Fruit fly (Drosophila melanogaster) whole organism, embryonic: ENCODE results near the gene MTPAP.
A peak's percentile ranks its signal among the peaks of the same experiment; 100 is the strongest.

Source experiments
- Abd-B ChIP-seq: fragments of 200-800 bp; sonication (Bioruptor generic); optimal IDR thresholded peaks from 2 replicates; lab custom pipeline; 2018; ENCODE audit warnings: missing biosample characterization, mild to moderate bottlenecking, missing genetic modification characterization, moderate library complexity
- Blimp-1 ChIP-seq: fragments of 200-800 bp; sonication (Bioruptor generic); optimal IDR thresholded peaks from 3 replicates; lab custom pipeline; 2018; ENCODE audit warnings: missing biosample characterization, missing genetic modification characterization, mild to moderate bottlenecking, moderate library complexity, missing genetic modification reagents
- CG10267 ChIP-seq: fragments of 200-800 bp; sonication (Bioruptor generic); optimal IDR thresholded peaks from 2 replicates; lab custom pipeline; 2018; ENCODE audit warnings: missing biosample characterization, mild to moderate bottlenecking, missing genetic modification characterization, moderate library complexity
- CG10979 ChIP-seq: fragments of 200-800 bp; sonication (Bioruptor generic); optimal IDR thresholded peaks from 2 replicates; lab custom pipeline; 2018; ENCODE audit warnings: missing biosample characterization, mild to moderate bottlenecking, missing genetic modification characterization, moderate library complexity
- CG11456 ChIP-seq: fragments of 200-800 bp; sonication (Bioruptor generic); IDR thresholded peaks from 3 replicates; pipeline ENCODE4 v1.3.6; 2022; ENCODE audit warnings: missing biosample characterization, missing genetic modification characterization
- CG12744 ChIP-seq: fragments of 200-800 bp; sonication (Bioruptor generic); optimal IDR thresholded peaks from 2 replicates; lab custom pipeline; 2016; ENCODE audit warnings: missing biosample characterization, missing genetic modification characterization
- CG13624 ChIP-seq: fragments of 200-800 bp; sonication (Bioruptor generic); optimal IDR thresholded peaks from 2 replicates; lab custom pipeline; 2016; ENCODE audit warnings: missing biosample characterization, missing genetic modification characterization
- CG1529 ChIP-seq: fragments of 200-800 bp; sonication (Bioruptor generic); optimal IDR thresholded peaks from 3 replicates; lab custom pipeline; 2018; ENCODE audit warnings: missing biosample characterization, missing genetic modification characterization
- CG15601 ChIP-seq: fragments of 200-800 bp; sonication (Bioruptor generic); optimal IDR thresholded peaks from 3 replicates; lab custom pipeline; 2019; ENCODE audit warnings: missing biosample characterization, mild to moderate bottlenecking, missing genetic modification characterization, moderate library complexity
- CG1647 ChIP-seq: fragments of 200-800 bp; sonication (Bioruptor generic); optimal IDR thresholded peaks from 3 replicates; lab custom pipeline; 2016; ENCODE audit warnings: missing biosample characterization, missing genetic modification characterization
- CG18599 ChIP-seq: fragments of 200-800 bp; sonication (Bioruptor generic); optimal IDR thresholded peaks from 3 replicates; lab custom pipeline; 2017; ENCODE audit warnings: missing biosample characterization, missing genetic modification characterization, mild to moderate bottlenecking, moderate library complexity, missing genetic modification reagents
- CG18619 ChIP-seq: fragments of 200-800 bp; sonication (Bioruptor generic); optimal IDR thresholded peaks from 3 replicates; lab custom pipeline; 2017; ENCODE audit warnings: missing biosample characterization, mild to moderate bottlenecking, missing genetic modification characterization
- CG18764 ChIP-seq: fragments of 200-800 bp; sonication (Bioruptor generic); optimal IDR thresholded peaks from 3 replicates; lab custom pipeline; 2016; ENCODE audit warnings: missing biosample characterization, missing genetic modification characterization
- CG2120 ChIP-seq: fragments of 200-800 bp; sonication (Bioruptor generic); optimal IDR thresholded peaks from 3 replicates; lab custom pipeline; 2016; ENCODE audit warnings: missing biosample characterization, missing genetic modification characterization
- CG3407 ChIP-seq: fragments of 200-800 bp; sonication (Bioruptor generic); optimal IDR thresholded peaks from 2 replicates; lab custom pipeline; 2018; ENCODE audit warnings: missing biosample characterization, mild to moderate bottlenecking, missing genetic modification characterization
- CG43689 ChIP-seq: fragments of 200-800 bp; sonication (Bioruptor generic); IDR thresholded peaks from 2 replicates; pipeline ENCODE4 v1.3.6; 2022; ENCODE audit warnings: missing biosample characterization, missing genetic modification characterization
- CG4730 ChIP-seq: fragments of 200-800 bp; sonication (Bioruptor generic); IDR thresholded peaks from 2 replicates; pipeline ENCODE4 v1.3.6; 2022; ENCODE audit warnings: missing biosample characterization, missing genetic modification characterization
- CG6689 ChIP-seq: fragments of 200-800 bp; sonication (Bioruptor generic); IDR thresholded peaks from 2 replicates; pipeline ENCODE4 v1.3.6; 2022; ENCODE audit warnings: missing biosample characterization, missing genetic modification characterization
- CG6791 ChIP-seq: fragments of 200-800 bp; sonication (Bioruptor generic); IDR thresholded peaks from 3 replicates; pipeline ENCODE4 v1.3.6; 2022; ENCODE audit warnings: missing biosample characterization, missing genetic modification characterization; ENCODE audit not compliant: partially characterized antibody
- CG7357 ChIP-seq: fragments of 200-800 bp; sonication (Bioruptor generic); IDR thresholded peaks from 3 replicates; pipeline ENCODE4 v1.3.6; 2022; ENCODE audit warnings: missing biosample characterization, missing genetic modification characterization
- CG7786 ChIP-seq: fragments of 200-800 bp; sonication (Bioruptor generic); optimal IDR thresholded peaks from 2 replicates; lab custom pipeline; 2016; ENCODE audit warnings: missing biosample characterization, missing genetic modification characterization
- CG7839 ChIP-seq: fragments of 200-800 bp; sonication (Bioruptor generic); optimal IDR thresholded peaks from 3 replicates; lab custom pipeline; 2018; ENCODE audit warnings: missing biosample characterization, mild to moderate bottlenecking, missing genetic modification characterization, moderate library complexity
- CG8478 ChIP-seq: fragments of >200 bp; optimal IDR thresholded peaks from 2 replicates; lab custom pipeline; 2018
- Eip74EF ChIP-seq, 2 experiments: fragments of 200-800 bp in 1 of 2; fragments of >200 bp in 1 of 2; sonication (Bioruptor generic) in 1 of 2; optimal IDR thresholded peaks; 2 replicates each; lab custom pipeline; 2017 to 2019; ENCODE audit warnings: missing biosample characterization in 2 of 2, missing genetic modification characterization in 2 of 2, mild to moderate bottlenecking in 1 of 2, moderate library complexity in 1 of 2
- Elba2 ChIP-seq: fragments of 200-800 bp; sonication (Bioruptor generic); optimal IDR thresholded peaks from 3 replicates; lab custom pipeline; 2016; ENCODE audit warnings: missing biosample characterization, missing genetic modification characterization
- Ets65A ChIP-seq: fragments of 200-800 bp; sonication (Bioruptor generic); peaks from one replicate; lab custom pipeline; 2016; ENCODE audit warnings: missing biosample characterization, missing genetic modification characterization
- GATAe ChIP-seq: fragments of 200-800 bp; sonication (Bioruptor generic); conservative IDR thresholded peaks from 2 replicates; pipeline ENCODE4 v1.3.6; 2022; ENCODE audit warnings: missing biosample characterization, missing genetic modification characterization
- HLH54F ChIP-seq: fragments of 200-800 bp; sonication (Bioruptor generic); optimal IDR thresholded peaks from 3 replicates; lab custom pipeline; 2016; ENCODE audit warnings: missing biosample characterization, missing genetic modification characterization
- HmgZ ChIP-seq: fragments of 200-800 bp; sonication (Bioruptor generic); optimal IDR thresholded peaks from 2 replicates; lab custom pipeline; 2018; ENCODE audit warnings: missing biosample characterization, mild to moderate bottlenecking, missing genetic modification characterization
- Hr3 ChIP-seq: fragments of 200-800 bp; sonication (Bioruptor generic); optimal IDR thresholded peaks from 3 replicates; lab custom pipeline; 2016; ENCODE audit warnings: missing biosample characterization, missing genetic modification characterization
- Lim3 ChIP-seq: fragments of 200-800 bp; sonication (Bioruptor generic); IDR thresholded peaks from 2 replicates; pipeline ENCODE4 v1.3.6; 2022; ENCODE audit warnings: missing biosample characterization, missing genetic modification characterization
- Neu2 ChIP-seq: fragments of 200-800 bp; sonication (Bioruptor generic); optimal IDR thresholded peaks from 3 replicates; lab custom pipeline; 2016; ENCODE audit warnings: missing biosample characterization, missing genetic modification characterization, borderline replicate concordance
- Nf-YA ChIP-seq: fragments of 200-800 bp; sonication (Bioruptor generic); IDR thresholded peaks from 2 replicates; pipeline ENCODE4 v1.3.6; 2022; ENCODE audit warnings: missing biosample characterization, missing genetic modification characterization
- Oaz ChIP-seq: fragments of 200-800 bp; sonication (Bioruptor generic); IDR thresholded peaks from 2 replicates; pipeline ENCODE4 v1.3.6; 2022; ENCODE audit warnings: missing biosample characterization, missing genetic modification characterization
- Sin3A ChIP-seq: fragments of >200 bp; optimal IDR thresholded peaks from 2 replicates; lab custom pipeline; 2018
- Taf1 ChIP-seq: fragments of 200-800 bp; sonication (Bioruptor generic); IDR thresholded peaks from 2 replicates; pipeline ENCODE4 v1.3.6; 2022; ENCODE audit warnings: missing biosample characterization, missing genetic modification characterization
- Usf ChIP-seq: fragments of 200-800 bp; sonication (Bioruptor generic); optimal IDR thresholded peaks from 2 replicates; lab custom pipeline; 2017; ENCODE audit warnings: missing genotype, missing biosample characterization, missing genetic modification characterization
- al ChIP-seq: fragments of 200-800 bp; sonication (Bioruptor generic); IDR thresholded peaks from 2 replicates; pipeline ENCODE4 v1.3.6; 2022; ENCODE audit warnings: missing biosample characterization, missing genetic modification characterization
- az2 ChIP-seq: fragments of 200-800 bp; sonication (Bioruptor generic); optimal IDR thresholded peaks from 3 replicates; lab custom pipeline; 2016; ENCODE audit warnings: missing biosample characterization, missing genetic modification characterization
- bbx ChIP-seq: fragments of 200-800 bp; sonication (Bioruptor generic); IDR thresholded peaks from 2 replicates; pipeline ENCODE4 v1.3.6; 2022; ENCODE audit warnings: missing biosample characterization, missing genetic modification characterization; ENCODE audit not compliant: partially characterized antibody
- bowl ChIP-seq: fragments of 200-800 bp; sonication (Bioruptor generic); IDR thresholded peaks from 2 replicates; pipeline ENCODE4 v1.3.6; 2022; ENCODE audit warnings: missing biosample characterization, missing genetic modification characterization
- inv ChIP-seq: fragments of 200-800 bp; sonication (Bioruptor generic); IDR thresholded peaks from 2 replicates; pipeline ENCODE4 v1.3.6; 2022; ENCODE audit warnings: missing biosample characterization, missing genetic modification characterization; ENCODE audit not compliant: partially characterized antibody
- pb ChIP-seq: fragments of 200-800 bp; sonication (Bioruptor generic); optimal IDR thresholded peaks from 3 replicates; lab custom pipeline; 2016; ENCODE audit warnings: missing biosample characterization, missing genetic modification characterization
- pzg ChIP-seq: fragments of 200-800 bp; sonication (Bioruptor generic); optimal IDR thresholded peaks from 3 replicates; lab custom pipeline; 2018; ENCODE audit warnings: missing biosample characterization, mild to moderate bottlenecking, missing genetic modification characterization, moderate library complexity
- rib ChIP-seq: fragments of 200-800 bp; sonication (Bioruptor generic); IDR thresholded peaks from 2 replicates; pipeline ENCODE4 v1.3.6; 2022; ENCODE audit warnings: missing biosample characterization, missing genetic modification characterization
- salm ChIP-seq: fragments of 200-800 bp; sonication (Bioruptor generic); optimal IDR thresholded peaks from 2 replicates; lab custom pipeline; 2018; ENCODE audit warnings: missing biosample characterization, mild to moderate bottlenecking, missing genetic modification characterization
- sens-2 ChIP-seq: fragments of 200-800 bp; sonication (Bioruptor generic); IDR thresholded peaks from 2 replicates; pipeline ENCODE4 v1.3.6; 2022; ENCODE audit warnings: missing biosample characterization, missing genetic modification characterization
- slp2 ChIP-seq: fragments of 200-800 bp; sonication (Bioruptor generic); optimal IDR thresholded peaks from 2 replicates; lab custom pipeline; 2016; ENCODE audit warnings: missing biosample characterization, missing genetic modification characterization
- sqz ChIP-seq: fragments of 200-800 bp; sonication (Bioruptor generic); optimal IDR thresholded peaks from 3 replicates; lab custom pipeline; 2018; ENCODE audit warnings: missing biosample characterization, mild to moderate bottlenecking, missing genetic modification characterization
- toy ChIP-seq: fragments of 200-800 bp; sonication (Bioruptor generic); IDR thresholded peaks from 2 replicates; pipeline ENCODE4 v1.3.6; 2022; ENCODE audit warnings: missing biosample characterization, missing genetic modification characterization
- usp ChIP-seq: fragments of >200 bp; optimal IDR thresholded peaks from 2 replicates; lab custom pipeline; 2017; ENCODE audit warnings: missing biosample characterization, missing genetic modification characterization

Gene MTPAP

dm6 chrX:1398455-1399055 is 49.4 kb upstream of the MTPAP start (continued):
- 0 out of 2 replicates have a peak, but pooled peaks have one; percentile 18 for TF ChIP-seq toy
- peak; percentile 10 for TF ChIP-seq CG13624 (GFP tag; lab: Kevin White, UChicago)
- peak; percentile 72 for TF ChIP-seq CG18599 (GFP tag; lab: Kevin White, UChicago)
- TF ChIP-seq Elba2 (GFP tag; lab: Kevin White, UChicago) = no peak
- peak; percentile 44; the same call in 1 of the 2 replicates for TF ChIP-seq CG43689
- TF ChIP-seq Blimp-1 (GFP tag; lab: Kevin White, UChicago) = no peak
- TF ChIP-seq CG12744 (GFP tag; lab: Kevin White, UChicago) = no peak
- no peak for TF ChIP-seq CG6791 (GFP tag; lab: Robert Waterston, UW)
- peak; percentile 46 for TF ChIP-seq Usf (GFP tag; lab: Kevin White, UChicago)
- TF ChIP-seq CG7839 = peak; percentile 71
- TF ChIP-seq CG4730 = peak; percentile 40; the same call in 1 of the 2 replicates
- TF ChIP-seq salm (tag; lab: Kevin White, UChicago) = no peak
- no peak for TF ChIP-seq inv (GFP tag; lab: Robert Waterston, UW)
- peak; percentile 50; the same call in 1 of the 2 replicates for TF ChIP-seq bowl (GFP tag; lab: Robert Waterston, UW)
- peak; percentile 28 for TF ChIP-seq CG1529 (GFP tag; lab: Kevin White, UChicago)
- TF ChIP-seq CG1647 (GFP tag; lab: Kevin White, UChicago) = peak; percentile 37
- no peak for TF ChIP-seq usp (GFP tag; lab: Kevin White, UChicago)
- no peak for TF ChIP-seq sqz (GFP tag; lab: Kevin White, UChicago)
- no peak for TF ChIP-seq sens-2 (GFP tag; lab: Robert Waterston, UW)
- TF ChIP-seq Eip74EF (GFP tag; optimal IDR thresholded peaks at IDR 0.05; lab: Kevin White, UChicago) = no peak
- no peak for TF ChIP-seq Neu2 (GFP tag; lab: Kevin White, UChicago)
- TF ChIP-seq CG7786 = peak; percentile 65
- TF ChIP-seq Nf-YA (GFP tag; lab: Robert Waterston, UW) = no peak
- TF ChIP-seq HmgZ (tag; lab: Kevin White, UChicago) = peak; percentile 51
- no peak for TF ChIP-seq Sin3A (lab: Kevin White, UChicago)
- TF ChIP-seq slp2 (GFP tag; lab: Kevin White, UChicago) = no peak
- TF ChIP-seq pb (GFP tag; lab: Kevin White, UChicago) = no peak
- TF ChIP-seq CG18764 (GFP tag; lab: Kevin White, UChicago) = peak; percentile 8
- TF ChIP-seq GATAe = no peak
- peak; percentile 74; the same call in 2 of the 3 replicates for TF ChIP-seq CG7357 (GFP tag; lab: Robert Waterston, UW)
- peak; percentile 73; the same call in 1 of the 2 replicates for TF ChIP-seq CG6689 (GFP tag; lab: Robert Waterston, UW)
- TF ChIP-seq CG15601 (tag; lab: Kevin White, UChicago) = peak; percentile 2
- TF ChIP-seq Hr3 (GFP tag; lab: Kevin White, UChicago) = peak; percentile 63
- TF ChIP-seq CG11456 (GFP tag; lab: Robert Waterston, UW) = peak; percentile 61; the same call in 2 of the 3 replicates
- TF ChIP-seq bbx (GFP tag; lab: Robert Waterston, UW) = no peak
- TF ChIP-seq Abd-B (GFP tag; lab: Kevin White, UChicago) = peak; percentile 54
- peak; percentile 25; the same call in 1 of the 2 replicates for TF ChIP-seq Lim3 (GFP tag; lab: Robert Waterston, UW)
- TF ChIP-seq rib (GFP tag; lab: Robert Waterston, UW) = no peak
- peak; percentile 52 for TF ChIP-seq al
- TF ChIP-seq HLH54F (GFP tag; lab: Kevin White, UChicago) = peak; percentile 57
- TF ChIP-seq CG10979 (tag; lab: Kevin White, UChicago) = peak; percentile 51
- TF ChIP-seq Ets65A (GFP tag; lab: Kevin White, UChicago) = peak; percentile 93
- TF ChIP-seq CG3407 (GFP tag; lab: Kevin White, UChicago) = no peak
- peak; percentile 7 for TF ChIP-seq CG10267
- TF ChIP-seq CG18619 (GFP tag; lab: Kevin White, UChicago) = peak; percentile 56
- TF ChIP-seq CG2120 (GFP tag; lab: Kevin White, UChicago) = peak; percentile 79
- TF ChIP-seq az2 (GFP tag; lab: Kevin White, UChicago) = peak; percentile 38
- TF ChIP-seq Oaz (GFP tag; lab: Robert Waterston, UW) = peak; percentile 53
- TF ChIP-seq CG8478 = no peak
- no peak for TF ChIP-seq pzg (GFP tag; lab: Kevin White, UChicago)
- TF ChIP-seq Taf1 (GFP tag; lab: Robert Waterston, UW) = peak; percentile 48; the same call in 1 of the 2 replicates
